Comparison of ENCODE assay signal across 2 fruit fly cellular contexts in the genomic region with DNA sequence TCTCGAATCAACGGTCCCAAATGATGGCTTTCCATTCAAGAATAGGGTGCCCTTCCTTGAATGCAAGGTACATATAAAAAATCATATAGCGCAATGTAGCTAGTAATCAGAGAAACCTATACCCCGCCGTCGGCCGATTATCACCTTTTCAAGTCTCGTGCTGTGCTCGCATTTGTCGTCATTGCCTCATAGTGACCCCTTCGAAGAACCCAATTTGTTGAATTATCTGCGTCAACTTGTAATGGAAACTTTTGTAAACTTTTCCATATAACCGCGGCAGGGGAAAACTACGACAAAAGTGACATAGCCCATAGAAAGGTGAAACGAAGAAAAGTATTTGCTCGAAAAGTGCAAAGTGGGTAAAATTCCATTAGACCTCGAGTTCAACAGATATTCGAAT.
TF ChIP-seq lines count a peak whose summit lies in the region.

No protein-coding gene starts in this region.

- no peak for TF ChIP-seq CTCF in whole organism, embryonic (GFP tag; optimal IDR thresholded peaks at IDR 0.05; lab: Kevin White, UChicago)

TF ChIP-seq in whole organism, embryonic, 481 proteins besides CTCF, POLR2A, EP300 and RAD21:
- TF ChIP-seq onecut (GFP tag; IDR thresholded peaks at IDR 0.05; lab: Robert Waterston, UW) (no peak), CG34376 (GFP tag; optimal IDR thresholded peaks at IDR 0.05; lab: Kevin White, UChicago) (peak; percentile 18), Dek (tag; optimal IDR thresholded peaks at IDR 0.05; lab: Kevin White, UChicago) (no peak), CG8388 (GFP tag; optimal IDR thresholded peaks at IDR 0.05; lab: Kevin White, UChicago) (no peak), chinmo (GFP tag; IDR thresholded peaks at IDR 0.05; lab: Robert Waterston, UW; ENCODE audit: partially characterized antibody) (0 out of 4 replicates have a peak, but pooled peaks have one; percentile 35), Hr78 (GFP tag; optimal IDR thresholded peaks at IDR 0.05; lab: Kevin White, UChicago) (peak in 1 of 2 experiments; percentile 52), CG16863 (GFP tag; optimal IDR thresholded peaks at IDR 0.05; lab: Kevin White, UChicago) (no peak), Doc2 (GFP tag; IDR thresholded peaks at IDR 0.05; lab: Robert Waterston, UW) (no peak), shn (GFP tag; optimal IDR thresholded peaks at IDR 0.05; lab: Kevin White, UChicago) (no peak), CoRest (tag; optimal IDR thresholded peaks at IDR 0.05; lab: Kevin White, UChicago) (no peak), zfh2 (GFP tag; optimal IDR thresholded peaks at IDR 0.05; lab: Kevin White, UChicago) (no peak), ato (GFP tag; IDR thresholded peaks at IDR 0.05; lab: Robert Waterston, UW; ENCODE audit: partially characterized antibody) (no peak), pnt (GFP tag; optimal IDR thresholded peaks at IDR 0.05; lab: Kevin White, UChicago) (no peak), fu2 (GFP tag; optimal IDR thresholded peaks at IDR 0.05; lab: Kevin White, UChicago) (no peak), mld (GFP tag; IDR thresholded peaks at IDR 0.05; lab: Robert Waterston, UW; ENCODE audit: partially characterized antibody) (peak; percentile 30; the same call in 1 of the 3 replicates), CG33557 (GFP tag; optimal IDR thresholded peaks at IDR 0.05; lab: Kevin White, UChicago) (peak; percentile 11), cwo (GFP tag; optimal IDR thresholded peaks at IDR 0.05; lab: Kevin White, UChicago) (peak; percentile 51), CG42726 (GFP tag; IDR thresholded peaks at IDR 0.05; lab: Robert Waterston, UW; ENCODE audit: partially characterized antibody) (no peak), CG3995 (GFP tag; optimal IDR thresholded peaks at IDR 0.05; lab: Kevin White, UChicago) (no peak), CG2199 (GFP tag; IDR thresholded peaks at IDR 0.05; lab: Robert Waterston, UW) (peak; percentile 78; the same call in 2 of the 3 replicates), CG17612 (GFP tag; IDR thresholded peaks at IDR 0.05; lab: Robert Waterston, UW) (no peak), nmo (GFP tag; optimal IDR thresholded peaks at IDR 0.05; lab: Kevin White, UChicago) (no peak), CG14667 (GFP tag; IDR thresholded peaks at IDR 0.05; lab: Robert Waterston, UW) (no peak), Stat92E (GFP tag; optimal IDR thresholded peaks at IDR 0.05; lab: Kevin White, UChicago) (no peak), NC2α (GFP tag; optimal IDR thresholded peaks at IDR 0.05; lab: Kevin White, UChicago) (no peak), eve (GFP tag; optimal IDR thresholded peaks at IDR 0.05; lab: Kevin White, UChicago) (peak in 1 of 2 experiments; percentile 32), CG12769 (tag; optimal IDR thresholded peaks at IDR 0.05; lab: Kevin White, UChicago) (no peak), odd (GFP tag; optimal IDR thresholded peaks at IDR 0.05; lab: Kevin White, UChicago) (no peak)
TF ChIP-seq in whole organism, embryonic: peak in this region for 8.

TF ChIP-seq in whole organism, wandering third instar larva, 38 proteins besides CTCF, POLR2A, EP300 and RAD21:
- TF ChIP-seq tai (GFP tag; optimal IDR thresholded peaks at IDR 0.05; lab: Kevin White, UChicago) (no peak), rgr (GFP tag; optimal IDR thresholded peaks at IDR 0.05; lab: Kevin White, UChicago) (peak; percentile 1)
